Worm (Caenorhabditis elegans) whole organism, L3 larva: ENCODE measurements around the gene F07D3.3.

Experiments used
- ZK546.5 ChIP-seq: sonication (generic microtip); optimal IDR thresholded peaks from 2 replicates; lab custom pipeline; 2017; ENCODE audit warnings: missing biosample characterization, missing genetic modification characterization
- aly-2 ChIP-seq: fragments of 150-350 bp; optimal IDR thresholded peaks from 2 replicates; lab custom pipeline; 2014; ENCODE audit warnings: missing biosample characterization, missing genetic modification characterization
- ama-1 ChIP-seq: fragments of 150-350 bp; optimal IDR thresholded peaks from 2 replicates; lab custom pipeline; 2018
- ceh-28 ChIP-seq: fragments of 150-350 bp; optimal IDR thresholded peaks from 2 replicates; lab custom pipeline; 2014; ENCODE audit warnings: missing biosample characterization, missing genetic modification reagents, missing genetic modification characterization
- elt-1 ChIP-seq: fragments of 150-350 bp; optimal IDR thresholded peaks from 2 replicates; lab custom pipeline; 2014; ENCODE audit warnings: missing biosample characterization, missing genetic modification characterization
- elt-2 ChIP-seq: sonication (generic microtip); optimal IDR thresholded peaks from 2 replicates; lab custom pipeline; 2016; ENCODE audit warnings: missing genetic modification reagents, mild to moderate bottlenecking, missing genetic modification characterization, missing compliant biosample characterization
- fkh-10 ChIP-seq: sonication (generic microtip); optimal IDR thresholded peaks from 2 replicates; lab custom pipeline; 2017; ENCODE audit warnings: missing biosample characterization, missing genetic modification reagents, missing genetic modification characterization
- jun-1 ChIP-seq: fragments of 150-350 bp; optimal IDR thresholded peaks from 2 replicates; lab custom pipeline; 2014; ENCODE audit warnings: missing biosample characterization, missing genetic modification reagents, missing genetic modification characterization
- lin-15B ChIP-seq: fragments of 150-350 bp; optimal IDR thresholded peaks from 2 replicates; lab custom pipeline; 2014; ENCODE audit warnings: missing biosample characterization, missing genetic modification characterization
- mml-1 ChIP-seq: fragments of 150-350 bp; sonication (generic microtip); optimal IDR thresholded peaks from 3 replicates; lab custom pipeline; 2014; ENCODE audit warnings: missing biosample characterization, missing genetic modification characterization
- nhr-76 ChIP-seq: fragments of 150-350 bp; sonication (generic microtip); optimal IDR thresholded peaks from 5 replicates; lab custom pipeline; 2014; ENCODE audit warnings: missing biosample characterization, missing genetic modification characterization
- tbx-2 ChIP-seq: sonication (generic microtip); optimal IDR thresholded peaks from 2 replicates; lab custom pipeline; 2016; ENCODE audit warnings: mild to moderate bottlenecking, missing genetic modification characterization, missing compliant biosample characterization
- unc-39 ChIP-seq: sonication (generic microtip); optimal IDR thresholded peaks from 4 replicates; lab custom pipeline; 2017; ENCODE audit warnings: missing biosample characterization, missing genetic modification characterization

DNA sequence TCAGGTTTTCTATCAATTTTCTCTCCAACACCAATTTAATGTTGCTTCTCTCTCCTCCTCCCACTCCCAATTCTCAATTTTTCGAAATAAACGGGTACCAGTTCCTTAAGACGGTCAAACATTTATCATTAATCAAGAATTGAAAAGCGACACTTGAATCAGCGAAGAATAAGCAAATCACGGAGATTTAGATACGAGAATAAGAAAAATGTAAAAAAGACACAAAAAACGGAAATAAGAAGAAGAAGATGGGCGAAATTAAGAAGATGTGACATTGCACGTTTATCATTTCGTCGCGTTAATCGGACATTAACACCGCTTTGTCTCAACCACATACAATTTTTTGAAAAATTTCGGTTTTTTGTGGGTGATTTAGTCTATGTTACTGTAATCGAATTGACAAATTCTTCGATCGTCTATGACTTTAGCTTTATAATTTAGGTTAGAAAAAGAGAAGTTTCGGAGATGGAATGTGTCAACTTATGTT is 42.0 kb upstream of the F07D3.3 start, which contains the start of gene haao-1:
- TF ChIP-seq nhr-76 (no peak), ceh-28 (tag; lab: Kevin White, UChicago) (no peak), aly-2 (tag; lab: Kevin White, UChicago) (no peak), ZK546.5 (tag; lab: Kevin White, UChicago) (no peak), mml-1 (tag; lab: Kevin White, UChicago) (no peak), elt-2 (no peak), jun-1 (tag; lab: Kevin White, UChicago) (no peak), unc-39 (tag; lab: Kevin White, UChicago) (no peak), tbx-2 (tag; lab: Kevin White, UChicago) (no peak), fkh-10 (GFP tag; lab: Kevin White, UChicago) (no peak), ama-1 (lab: Kevin White, UChicago) (no peak), lin-15B (tag; lab: Kevin White, UChicago) (no peak), elt-1 (tag; lab: Kevin White, UChicago) (no peak)
